Worm (Caenorhabditis elegans) whole organism, L4 larva: ENCODE data around the gene F45E12.5.

Source experiments
- F26F4.8 ChIP-seq: fragments of 200-800 bp; sonication (Bioruptor generic); conservative IDR thresholded peaks from 2 replicates; pipeline ENCODE4 v1.3.6; 2022; ENCODE audit warnings: missing genetic modification characterization, missing compliant biosample characterization
- F44E2.7 ChIP-seq: fragments of 200-800 bp; sonication (Bioruptor generic); IDR thresholded peaks from 2 replicates; pipeline ENCODE4 v2.1.2; 2022; ENCODE audit warnings: missing genetic modification characterization, missing compliant biosample characterization
- T20F7.1 ChIP-seq: fragments of 200-800 bp; sonication (Bioruptor generic); optimal IDR thresholded peaks from 2 replicates; lab custom pipeline; 2018; ENCODE audit warnings: mild to moderate bottlenecking, missing genetic modification characterization, missing compliant biosample characterization
- T26A8.4 ChIP-seq: fragments of 200-800 bp; sonication (Bioruptor generic); IDR thresholded peaks from 2 replicates; pipeline ENCODE4 v1.3.6; 2022; ENCODE audit warnings: missing genetic modification characterization, missing compliant biosample characterization
- Y105C5A.15 ChIP-seq: fragments of 200-800 bp; sonication (Bioruptor generic); IDR thresholded peaks from 2 replicates; pipeline ENCODE4 v1.3.6; 2022; ENCODE audit warnings: missing genetic modification characterization, missing compliant biosample characterization
- Y5F2A.4 ChIP-seq: fragments of 200-800 bp; sonication (Bioruptor generic); optimal IDR thresholded peaks from 2 replicates; lab custom pipeline; 2018; ENCODE audit warnings: mild to moderate bottlenecking, missing genetic modification characterization, missing compliant biosample characterization
- ZK337.2 ChIP-seq: fragments of 200-800 bp; sonication (Bioruptor generic); IDR thresholded peaks from 2 replicates; pipeline ENCODE4 v1.3.6; 2022; ENCODE audit warnings: missing genetic modification reagents, missing genetic modification characterization, missing compliant biosample characterization
- ZK546.5 ChIP-seq, 2 experiments: sonication (generic microtip); optimal IDR thresholded peaks; 2 replicates each; lab custom pipeline; 2017; ENCODE audit warnings: missing biosample characterization in 2 of 2, missing genetic modification characterization in 2 of 2
- arid-1 ChIP-seq: fragments of 200-800 bp; sonication (Bioruptor generic); conservative IDR thresholded peaks from 2 replicates; pipeline ENCODE4 v1.3.6; 2022; ENCODE audit warnings: missing genetic modification reagents, missing genetic modification characterization, missing compliant biosample characterization
- ceh-28 ChIP-seq: fragments of 150-350 bp; optimal IDR thresholded peaks from 2 replicates; lab custom pipeline; 2014; ENCODE audit warnings: missing biosample characterization, missing genetic modification reagents, missing genetic modification characterization
- ceh-32 ChIP-seq: sonication (generic microtip); optimal IDR thresholded peaks from 2 replicates; lab custom pipeline; 2016; ENCODE audit warnings: mild to moderate bottlenecking, missing genetic modification characterization, missing compliant biosample characterization; ENCODE audit not compliant: poor library complexity
- ceh-62 ChIP-seq: sonication (generic microtip); optimal IDR thresholded peaks from 2 replicates; lab custom pipeline; 2017; ENCODE audit warnings: missing biosample characterization, missing genetic modification characterization
- daf-12 ChIP-seq: fragments of 150-350 bp; optimal IDR thresholded peaks from 2 replicates; lab custom pipeline; 2014; ENCODE audit warnings: missing biosample characterization, missing genetic modification reagents, missing genetic modification characterization
- daf-19 ChIP-seq: fragments of 200-800 bp; sonication (Bioruptor generic); conservative IDR thresholded peaks from 2 replicates; pipeline ENCODE4 v1.3.6; 2022; ENCODE audit warnings: missing genetic modification characterization, missing compliant biosample characterization
- dmd-6 ChIP-seq: fragments of 200-800 bp; sonication (Bioruptor generic); IDR thresholded peaks from 2 replicates; pipeline ENCODE4 v1.3.6; 2022; ENCODE audit warnings: missing genetic modification reagents, missing genetic modification characterization, missing compliant biosample characterization
- dmd-9 ChIP-seq: fragments of 200-800 bp; sonication (Bioruptor generic); IDR thresholded peaks from 2 replicates; pipeline ENCODE4 v1.3.6; 2022; ENCODE audit warnings: missing genetic modification reagents, missing genetic modification characterization, missing compliant biosample characterization
- duxl-1 ChIP-seq: sonication (generic microtip); optimal IDR thresholded peaks from 2 replicates; lab custom pipeline; 2016; ENCODE audit warnings: mild to moderate bottlenecking, missing genetic modification characterization, moderate library complexity, missing compliant biosample characterization; ENCODE audit not compliant: poor library complexity
- egl-27 ChIP-seq: sonication (generic microtip); optimal IDR thresholded peaks from 3 replicates; lab custom pipeline; 2017; ENCODE audit warnings: missing biosample characterization, missing genetic modification reagents, missing genetic modification characterization
- egl-43 ChIP-seq: fragments of 200-800 bp; sonication (Bioruptor generic); IDR thresholded peaks from 2 replicates; pipeline ENCODE4 v1.3.6; 2022; ENCODE audit warnings: missing genetic modification reagents, missing genetic modification characterization, missing compliant biosample characterization
- fkh-10 ChIP-seq: fragments of 150-350 bp; optimal IDR thresholded peaks from 2 replicates; lab custom pipeline; 2014; ENCODE audit warnings: missing biosample characterization, missing genetic modification reagents, missing genetic modification characterization
- fos-1 ChIP-seq: fragments of 150-350 bp; optimal IDR thresholded peaks from 2 replicates; lab custom pipeline; 2014; ENCODE audit warnings: missing biosample characterization, missing genetic modification characterization
- gei-8 ChIP-seq: fragments of 200-800 bp; sonication (Bioruptor generic); optimal IDR thresholded peaks from 2 replicates; lab custom pipeline; 2018; ENCODE audit warnings: mild to moderate bottlenecking, missing genetic modification characterization, missing compliant biosample characterization
- hlh-30 ChIP-seq: sonication (generic microtip); optimal IDR thresholded peaks from 2 replicates; lab custom pipeline; 2017; ENCODE audit warnings: antibody characterized with exemption, mild to moderate bottlenecking, missing genetic modification characterization, missing compliant biosample characterization; ENCODE audit not compliant: insufficient read depth
- lim-7 ChIP-seq: fragments of 200-800 bp; sonication (Bioruptor generic); IDR thresholded peaks from 2 replicates; pipeline ENCODE4 v1.3.6; 2022; ENCODE audit warnings: missing genetic modification characterization, missing compliant biosample characterization
- lin-1 ChIP-seq: fragments of 200-800 bp; sonication (Bioruptor generic); IDR thresholded peaks from 2 replicates; pipeline ENCODE4 v1.3.6; 2022; ENCODE audit warnings: missing genetic modification reagents, missing genetic modification characterization, missing compliant biosample characterization
- madf-5 ChIP-seq, 2 experiments: fragments of 200-800 bp; sonication (Bioruptor generic); IDR thresholded peaks; 2 replicates each; pipeline ENCODE4 v1.3.6; 2022; ENCODE audit warnings: missing compliant biosample characterization in 2 of 2, missing genetic modification characterization in 2 of 2
- madf-9 ChIP-seq: fragments of 200-800 bp; sonication (Bioruptor generic); conservative IDR thresholded peaks from 2 replicates; pipeline ENCODE4 v1.3.6; 2022; ENCODE audit warnings: missing genetic modification reagents, missing genetic modification characterization, missing compliant biosample characterization
- mdt-29 ChIP-seq: fragments of 200-800 bp; sonication (Bioruptor generic); IDR thresholded peaks from 2 replicates; pipeline ENCODE4 v1.3.6; 2022; ENCODE audit warnings: missing genetic modification reagents, missing genetic modification characterization, missing compliant biosample characterization
- mep-1 ChIP-seq: fragments of 150-350 bp; sonication (generic microtip); optimal IDR thresholded peaks from 3 replicates; lab custom pipeline; 2014; ENCODE audit warnings: missing biosample characterization, missing genetic modification characterization
- mes-2 ChIP-seq: sonication (generic microtip); optimal IDR thresholded peaks from 2 replicates; lab custom pipeline; 2016; ENCODE audit warnings: missing genotype, mild to moderate bottlenecking, missing genetic modification characterization, missing compliant biosample characterization; ENCODE audit not compliant: poor library complexity, severe bottlenecking
- mxl-3 ChIP-seq: fragments of 200-800 bp; sonication (Bioruptor generic); optimal IDR thresholded peaks from 2 replicates; lab custom pipeline; 2018; ENCODE audit warnings: mild to moderate bottlenecking, missing genetic modification characterization, missing compliant biosample characterization
- nhr-102 ChIP-seq: sonication (generic microtip); optimal IDR thresholded peaks from 2 replicates; lab custom pipeline; 2016; ENCODE audit warnings: mild to moderate bottlenecking, missing genetic modification characterization, moderate library complexity, missing compliant biosample characterization
- nhr-11 ChIP-seq: fragments of 150-350 bp; optimal IDR thresholded peaks from 2 replicates; lab custom pipeline; 2014; ENCODE audit warnings: missing biosample characterization, missing genetic modification characterization
- nhr-237 ChIP-seq: sonication (generic microtip); optimal IDR thresholded peaks from 2 replicates; lab custom pipeline; 2017; ENCODE audit warnings: missing biosample characterization, missing genetic modification characterization
- nhr-42 ChIP-seq: fragments of 200-800 bp; sonication (Bioruptor generic); IDR thresholded peaks from 2 replicates; pipeline ENCODE4 v1.3.6; 2022; ENCODE audit warnings: missing genetic modification characterization, missing compliant biosample characterization
- nhr-6 ChIP-seq: fragments of 150-350 bp; optimal IDR thresholded peaks from 2 replicates; lab custom pipeline; 2014; ENCODE audit warnings: missing biosample characterization, missing genetic modification characterization
- pha-4 ChIP-seq, 2 experiments: fragments of 150-350 bp in 1 of 2; fragments of 200-800 bp in 1 of 2; sonication (Bioruptor generic) in 1 of 2; IDR thresholded peaks in 1 of 2; optimal IDR thresholded peaks in 1 of 2; 2 replicates each; pipeline versions ENCODE4 v1.3.6 to Lab custom; 2014 to 2022; ENCODE audit warnings: missing genetic modification characterization in 2 of 2, missing genetic modification reagents in 2 of 2, missing biosample characterization in 1 of 2, missing compliant biosample characterization in 1 of 2
- php-3 ChIP-seq: fragments of 200-800 bp; sonication (Bioruptor generic); IDR thresholded peaks from 2 replicates; pipeline ENCODE4 v1.3.6; 2022; ENCODE audit warnings: missing genetic modification reagents, missing genetic modification characterization, missing compliant biosample characterization
- rbr-2 ChIP-seq: sonication (generic microtip); optimal IDR thresholded peaks from 2 replicates; lab custom pipeline; 2016; ENCODE audit warnings: missing genotype, missing genetic modification characterization, missing compliant biosample characterization
- saeg-2 ChIP-seq: fragments of 200-800 bp; sonication (Bioruptor generic); IDR thresholded peaks from 2 replicates; pipeline ENCODE4 v1.3.6; 2022; ENCODE audit warnings: missing genetic modification reagents, missing genetic modification characterization, missing compliant biosample characterization
- sdz-12 ChIP-seq: fragments of 200-800 bp; sonication (Bioruptor generic); optimal IDR thresholded peaks from 2 replicates; lab custom pipeline; 2018; ENCODE audit warnings: mild to moderate bottlenecking, missing genetic modification characterization, missing compliant biosample characterization
- set-16 ChIP-seq: fragments of 200-800 bp; sonication (Bioruptor generic); IDR thresholded peaks from 2 replicates; pipeline ENCODE4 v1.3.6; 2022; ENCODE audit warnings: missing genetic modification reagents, missing genetic modification characterization, missing compliant biosample characterization
- skn-1 ChIP-seq: fragments of 150-350 bp; optimal IDR thresholded peaks from 2 replicates; lab custom pipeline; 2014; ENCODE audit warnings: missing biosample characterization, missing genetic modification characterization
- snpc-1.2 ChIP-seq: fragments of 200-800 bp; sonication (Bioruptor generic); IDR thresholded peaks from 2 replicates; pipeline ENCODE4 v1.3.6; 2022; ENCODE audit warnings: missing genetic modification reagents, missing genetic modification characterization, missing compliant biosample characterization
- tag-97 ChIP-seq: fragments of 200-800 bp; sonication (Bioruptor generic); IDR thresholded peaks from 2 replicates; pipeline ENCODE4 v1.3.6; 2022; ENCODE audit warnings: missing genetic modification characterization, missing compliant biosample characterization
- tra-1 ChIP-seq: fragments of 200-800 bp; sonication (Bioruptor generic); IDR thresholded peaks from 2 replicates; pipeline ENCODE4 v1.3.6; 2022; ENCODE audit warnings: missing genetic modification reagents, missing genetic modification characterization, missing compliant biosample characterization
- unc-130 ChIP-seq: sonication (generic microtip); optimal IDR thresholded peaks from 2 replicates; lab custom pipeline; 2016; ENCODE audit warnings: missing genetic modification reagents, missing genetic modification characterization, missing compliant biosample characterization
- zag-1 ChIP-seq: fragments of 150-350 bp; optimal IDR thresholded peaks from 2 replicates; lab custom pipeline; 2014; ENCODE audit warnings: missing biosample characterization, missing genetic modification characterization
- zip-11 ChIP-seq: fragments of 200-800 bp; sonication (Bioruptor generic); IDR thresholded peaks from 2 replicates; pipeline ENCODE4 v1.3.6; 2022; ENCODE audit warnings: missing genetic modification characterization, missing compliant biosample characterization
- ztf-7 ChIP-seq: fragments of 150-350 bp; optimal IDR thresholded peaks from 2 replicates; lab custom pipeline; 2014; ENCODE audit warnings: missing biosample characterization, missing genetic modification characterization

The F45E12.5 gene

DNA sequence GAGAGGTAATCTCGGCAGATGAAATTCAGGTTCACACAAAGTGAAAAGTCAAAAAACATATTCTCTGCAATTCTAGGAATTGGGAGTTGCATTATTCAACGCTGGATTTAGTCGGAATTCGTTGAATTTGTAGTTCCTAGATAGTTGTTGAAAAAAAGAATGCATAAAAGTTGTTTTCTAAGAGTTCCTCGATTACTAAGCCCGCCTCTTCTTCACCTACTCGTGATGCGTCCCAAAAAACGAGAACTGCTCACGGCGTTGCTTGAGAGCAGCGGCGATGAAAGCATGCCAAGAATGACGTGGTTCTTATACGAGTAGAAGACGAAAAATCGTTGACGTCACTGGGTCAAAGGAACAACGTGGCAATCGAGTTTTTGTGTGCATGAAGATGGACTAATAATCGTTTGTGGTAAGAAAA lies 15.2 kb upstream of the F45E12.5 start (continued):
- peak; percentile 33 for TF ChIP-seq mep-1
- TF ChIP-seq fos-1, result no peak
- no peak for TF ChIP-seq lin-1 (GFP tag; lab: Robert Waterston, UW)
- TF ChIP-seq fkh-10 (GFP tag; lab: Kevin White, UChicago), result peak; percentile 50
- TF ChIP-seq tag-97 (GFP tag; lab: Robert Waterston, UW), result no peak
- TF ChIP-seq pha-4 (GFP tag; IDR thresholded peaks at IDR 0.05; lab: Robert Waterston, UW), result no peak
- no peak for TF ChIP-seq pha-4 (tag; optimal IDR thresholded peaks at IDR 0.05; lab: Kevin White, UChicago)
- TF ChIP-seq arid-1 (GFP tag; lab: Robert Waterston, UW), result no peak
- no peak for TF ChIP-seq snpc-1.2 (GFP tag; lab: Robert Waterston, UW)
- no peak for TF ChIP-seq zip-11
- no peak for TF ChIP-seq duxl-1 (tag; lab: Kevin White, UChicago)
- no peak for TF ChIP-seq Y105C5A.15 (GFP tag; lab: Robert Waterston, UW)
- no peak for TF ChIP-seq saeg-2
- no peak for TF ChIP-seq skn-1 (tag; lab: Kevin White, UChicago)
- no peak for TF ChIP-seq mdt-29
- TF ChIP-seq daf-19, result no peak
- no peak for TF ChIP-seq F44E2.7
- no peak for TF ChIP-seq set-16 (GFP tag; lab: Robert Waterston, UW)
- TF ChIP-seq Y5F2A.4 (GFP tag; lab: Kevin White, UChicago), result no peak
- no peak for TF ChIP-seq ceh-62 (tag; lab: Kevin White, UChicago)
- TF ChIP-seq rbr-2 (tag; lab: Kevin White, UChicago), result no peak
- TF ChIP-seq nhr-237 (tag; lab: Kevin White, UChicago), result no peak
- no peak for TF ChIP-seq tra-1 (GFP tag; lab: Robert Waterston, UW)
- TF ChIP-seq ZK546.5 (tag; optimal IDR thresholded peaks at IDR 0.05; lab: Kevin White, UChicago), result no peak
- no peak for TF ChIP-seq ceh-28
- TF ChIP-seq nhr-102 (tag; lab: Kevin White, UChicago), result no peak
- TF ChIP-seq ZK337.2, result no peak
- TF ChIP-seq nhr-42 (GFP tag; lab: Robert Waterston, UW), result no peak
- TF ChIP-seq nhr-11 (tag; lab: Kevin White, UChicago), result peak; percentile 19
- TF ChIP-seq mxl-3, result no peak
- TF ChIP-seq dmd-9 (GFP tag; lab: Robert Waterston, UW), result no peak
- TF ChIP-seq madf-5 (GFP tag; IDR thresholded peaks at IDR 0.05; lab: Robert Waterston, UW), result no peak
- TF ChIP-seq php-3 (GFP tag; lab: Robert Waterston, UW), result 0 out of 2 replicates have a peak, but pooled peaks have one; percentile 7
- TF ChIP-seq zag-1, result no peak

ce11 chrII:7323925-7324324 lies 14.0 kb upstream of the F45E12.5 start, which contains the start of gene F21D12.3:
F21D12.3 (minus strand) TSS chrII:7324025.
- TF ChIP-seq unc-130 (GFP tag; lab: Kevin White, UChicago) (no peak), gei-8 (GFP tag; lab: Kevin White, UChicago) (no peak), F26F4.8 (no peak), T26A8.4 (GFP tag; lab: Robert Waterston, UW) (0 out of 2 replicates have a peak, but pooled peaks have one; percentile 17), sdz-12 (GFP tag; lab: Kevin White, UChicago) (peak; percentile 16), ceh-32 (tag; lab: Kevin White, UChicago) (no peak), lim-7 (GFP tag; lab: Robert Waterston, UW) (0 out of 2 replicates have a peak, but pooled peaks have one; percentile 19), mes-2 (tag; lab: Kevin White, UChicago) (peak; percentile 8), dmd-6 (GFP tag; lab: Robert Waterston, UW) (0 out of 2 replicates have a peak, but pooled peaks have one; percentile 12), daf-12 (tag; lab: Kevin White, UChicago) (no peak), T20F7.1 (GFP tag; lab: Kevin White, UChicago) (no peak), egl-27 (no peak), hlh-30 (tag; lab: Kevin White, UChicago) (peak; percentile 24), ztf-7 (no peak), madf-9 (GFP tag; lab: Robert Waterston, UW) (0 out of 2 replicates have a peak, but pooled peaks have one; percentile 50), egl-43 (GFP tag; lab: Robert Waterston, UW) (0 out of 2 replicates have a peak, but pooled peaks have one; percentile 8), nhr-6 (tag; lab: Kevin White, UChicago) (no peak)
